Worm (Caenorhabditis elegans) whole organism, midembryonic: Measurements from ENCODE around the gene ZK673.2.
"Not testable (repeated sequence)": the region's sequence is repeated elsewhere in the genome, so short reads cannot be mapped to it uniquely, and the experiment has no call there.

Experiments
- T22C8.4 ChIP-seq: fragments of 200-800 bp; sonication (Bioruptor generic); IDR thresholded peaks from 2 replicates; pipeline ENCODE4 v1.3.6; 2022; ENCODE audit warnings: missing genetic modification characterization, missing compliant biosample characterization
- cog-1 ChIP-seq: sonication (generic microtip); optimal IDR thresholded peaks from 2 replicates; lab custom pipeline; 2016; ENCODE audit warnings: missing genetic modification characterization, missing compliant biosample characterization
- flt-1 ChIP-seq: fragments of 200-800 bp; sonication (Bioruptor generic); IDR thresholded peaks from 2 replicates; pipeline ENCODE4 v1.3.6; 2022; ENCODE audit warnings: missing genetic modification characterization, missing compliant biosample characterization
- klf-2 ChIP-seq: fragments of 200-800 bp; sonication (Bioruptor generic); conservative IDR thresholded peaks from 2 replicates; pipeline ENCODE4 v1.3.6; 2022; ENCODE audit warnings: missing genetic modification reagents, missing genetic modification characterization, missing compliant biosample characterization
- med-1 ChIP-seq: sonication (generic microtip); optimal IDR thresholded peaks from 2 replicates; lab custom pipeline; 2017; ENCODE audit warnings: missing genetic modification characterization, mild to moderate bottlenecking, missing compliant biosample characterization, antibody characterized with exemption, missing genetic modification reagents; ENCODE audit not compliant: insufficient read depth
- ref-1 ChIP-seq: fragments of 200-800 bp; sonication (Bioruptor generic); conservative IDR thresholded peaks from 2 replicates; pipeline ENCODE4 v1.3.6; 2022; ENCODE audit warnings: missing genetic modification reagents, missing genetic modification characterization, missing compliant biosample characterization
- tab-1 ChIP-seq: fragments of 200-800 bp; sonication (Bioruptor generic); IDR thresholded peaks from 2 replicates; pipeline ENCODE4 v1.3.6; 2022; ENCODE audit warnings: missing genetic modification characterization, missing compliant biosample characterization
- ztf-23 ChIP-seq: fragments of 200-800 bp; sonication (Bioruptor generic); IDR thresholded peaks from 2 replicates; pipeline ENCODE4 v1.3.6; 2022; ENCODE audit warnings: missing genetic modification reagents, missing genetic modification characterization, missing compliant biosample characterization
- ztf-29 ChIP-seq: fragments of 200-800 bp; sonication (Bioruptor generic); IDR thresholded peaks from 2 replicates; pipeline ENCODE4 v1.3.6; 2022; ENCODE audit warnings: missing genetic modification reagents, missing genetic modification characterization, missing compliant biosample characterization

The ZK673.2 gene

ce11 chrII:10481824-10482556 is 33.9 kb downstream of the ZK673.2 start, which contains the start of the genes clec-60 and ZK666.11:
Gene clec-60 (minus strand): TSS chrII:10481874.
Gene ZK666.11 (plus strand): TSS chrII:10482522.
- TF ChIP-seq flt-1 (GFP tag; lab: Robert Waterston, UW) (no peak), med-1 (GFP tag; lab: Kevin White, UChicago) (no peak), tab-1 (GFP tag; lab: Robert Waterston, UW) (no peak), ztf-29 (GFP tag; lab: Robert Waterston, UW) (no peak), cog-1 (no peak), ref-1 (GFP tag; lab: Robert Waterston, UW) (no peak), ztf-23 (GFP tag; lab: Robert Waterston, UW) (no peak), T22C8.4 (GFP tag; lab: Robert Waterston, UW) (no peak), klf-2 (no peak)

DNA sequence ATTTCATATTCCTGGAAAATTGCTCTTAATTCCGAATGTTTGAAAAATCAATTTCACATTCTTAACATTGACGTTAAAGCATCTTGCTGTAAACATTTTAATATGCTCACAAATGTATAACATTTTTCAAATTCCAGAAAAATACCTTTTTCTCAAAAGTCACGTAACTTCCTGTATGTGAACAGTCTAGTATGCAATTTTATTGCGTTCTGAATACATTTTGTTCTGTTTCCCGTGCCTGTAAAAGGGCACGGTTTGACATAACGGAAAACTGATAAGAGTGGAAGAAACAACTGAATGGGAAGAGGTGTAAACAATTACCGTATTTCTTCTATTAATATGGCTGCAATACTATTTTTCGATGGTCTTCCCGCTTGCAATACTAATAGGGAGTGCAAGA is 34.8 kb downstream of the ZK673.2 start:
- TF ChIP-seq tab-1 (GFP tag; lab: Robert Waterston, UW) (no peak), med-1 (GFP tag; lab: Kevin White, UChicago) (no peak), ref-1 (GFP tag; lab: Robert Waterston, UW) (no peak), T22C8.4 (GFP tag; lab: Robert Waterston, UW) (no peak), flt-1 (GFP tag; lab: Robert Waterston, UW) (no peak), ztf-29 (GFP tag; lab: Robert Waterston, UW) (no peak), klf-2 (no peak)

DNA sequence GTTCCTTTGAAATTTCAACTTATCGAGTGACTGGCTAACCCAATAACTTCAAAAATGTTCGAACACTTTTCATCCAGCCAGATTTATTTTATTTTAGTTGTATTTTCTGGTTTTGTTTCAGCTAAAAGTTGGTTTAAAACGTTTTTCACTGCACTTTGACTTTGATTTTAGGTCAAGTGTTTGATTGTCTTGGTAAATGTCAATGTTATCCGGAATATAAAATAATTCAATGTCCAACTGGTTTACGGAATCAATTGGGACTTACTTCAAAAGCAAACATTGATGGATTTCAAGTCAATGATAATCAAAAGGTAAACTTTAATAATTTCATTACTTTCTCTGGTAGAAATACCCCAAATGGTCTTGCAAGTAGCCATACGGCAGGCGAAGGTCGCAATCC is 35.8 kb downstream of the ZK673.2 start:
- TF ChIP-seq ztf-23 (GFP tag; lab: Robert Waterston, UW) (no peak), T22C8.4 (GFP tag; lab: Robert Waterston, UW) (no peak), klf-2 (no peak), flt-1 (GFP tag; lab: Robert Waterston, UW) (no peak)

DNA sequence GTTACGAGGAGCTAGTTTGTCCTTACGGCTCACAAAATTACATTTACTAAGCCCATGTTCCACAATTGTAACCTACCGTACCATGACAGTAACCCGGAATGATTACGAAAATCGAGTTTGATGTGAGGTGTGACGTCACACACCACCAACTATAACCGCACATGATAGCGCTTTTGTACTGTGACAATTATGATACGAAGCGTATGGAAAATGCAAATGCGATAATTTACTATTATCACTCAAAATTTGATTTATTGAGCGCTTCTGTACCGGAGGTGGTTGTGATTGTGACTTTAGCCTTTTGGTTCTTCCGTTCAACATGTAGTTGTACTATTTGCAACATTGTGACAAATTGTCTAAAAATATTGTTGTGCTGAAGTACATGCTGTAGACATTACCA is 37.6 kb downstream of the ZK673.2 start:
- TF ChIP-seq ztf-29 (GFP tag; lab: Robert Waterston, UW): no peak
- TF ChIP-seq T22C8.4 (GFP tag; lab: Robert Waterston, UW): no peak
- no peak for TF ChIP-seq med-1 (GFP tag; lab: Kevin White, UChicago)
- no peak for TF ChIP-seq flt-1 (GFP tag; lab: Robert Waterston, UW)
- no peak for TF ChIP-seq ref-1 (GFP tag; lab: Robert Waterston, UW)
- TF ChIP-seq cog-1: no peak
- no peak for TF ChIP-seq ztf-23 (GFP tag; lab: Robert Waterston, UW)
- no peak for TF ChIP-seq klf-2
- no peak for TF ChIP-seq tab-1 (GFP tag; lab: Robert Waterston, UW)

- no peak for TF ChIP-seq T22C8.4 (GFP tag; lab: Robert Waterston, UW)
- TF ChIP-seq klf-2: no peak
- no peak for TF ChIP-seq cog-1
Measured at ce11 chrII:10486738-10487137, 38.7 kb downstream of the ZK673.2 start, which contains the start of gene ZK666.15. Gene ZK666.15 (plus strand): TSS chrII:10487038.

DNA sequence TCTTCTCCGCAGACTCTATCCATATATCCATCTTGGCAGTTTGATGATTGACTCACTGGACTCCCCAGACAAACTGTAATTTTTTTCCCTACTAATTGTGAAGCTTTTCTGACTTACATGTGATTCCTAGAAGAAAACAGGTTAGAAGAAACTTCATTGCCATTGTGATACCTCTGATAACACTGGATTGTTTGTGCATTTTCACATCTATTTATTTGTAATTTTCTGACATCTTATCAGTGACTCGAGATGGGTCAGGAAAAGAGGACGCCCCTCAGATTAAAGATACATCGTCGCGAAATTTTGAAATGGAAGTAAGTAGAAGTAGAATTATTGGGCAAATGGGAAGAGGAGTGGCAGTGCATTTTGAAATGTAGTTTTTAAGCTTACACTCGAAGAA is 42.3 kb downstream of the ZK673.2 start, which contains the start of gene clec-61:
Gene clec-61 (minus strand): TSS at position 209 of the 400 bp plus-strand sequence.
- TF ChIP-seq ztf-23 (GFP tag; lab: Robert Waterston, UW): no peak
- TF ChIP-seq cog-1: no peak
- no peak for TF ChIP-seq flt-1 (GFP tag; lab: Robert Waterston, UW)
- no peak for TF ChIP-seq ztf-29 (GFP tag; lab: Robert Waterston, UW)

ce11 chrII:10493034-10493433 is 45.0 kb downstream of the ZK673.2 start, which contains the start of gene ZK666.8:
Gene ZK666.8 (minus strand): TSS chrII:10493134.
- not testable (repeated sequence) for TF ChIP-seq klf-2; flt-1 (GFP tag; lab: Robert Waterston, UW); ztf-29 (GFP tag; lab: Robert Waterston, UW)

DNA sequence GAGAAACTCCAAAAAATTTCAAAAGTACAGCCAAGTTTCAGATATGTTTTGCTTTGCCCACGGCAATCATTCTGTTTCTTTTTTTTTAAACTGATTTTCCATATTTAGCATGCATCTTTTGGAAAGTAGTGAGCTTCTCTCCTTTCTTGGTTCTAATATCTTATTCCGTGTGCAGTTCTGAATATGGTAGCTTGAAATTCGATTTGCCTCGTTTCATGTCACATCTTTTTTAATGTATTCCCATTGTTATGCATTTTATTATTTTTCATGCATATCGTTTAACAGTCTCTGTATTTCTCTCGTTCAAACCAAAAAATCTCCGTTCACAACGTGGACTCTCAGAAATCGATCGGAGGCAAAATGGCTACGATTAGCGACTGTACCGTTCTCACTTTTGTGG is 46.4 kb downstream of the ZK673.2 start, which contains the start of gene ZK666.14:
Gene ZK666.14 (plus strand): TSS at position 301 of the 400 bp plus-strand sequence.
- TF ChIP-seq tab-1 (GFP tag; lab: Robert Waterston, UW) (no peak), cog-1 (no peak), klf-2 (no peak), ztf-29 (GFP tag; lab: Robert Waterston, UW) (no peak)

DNA sequence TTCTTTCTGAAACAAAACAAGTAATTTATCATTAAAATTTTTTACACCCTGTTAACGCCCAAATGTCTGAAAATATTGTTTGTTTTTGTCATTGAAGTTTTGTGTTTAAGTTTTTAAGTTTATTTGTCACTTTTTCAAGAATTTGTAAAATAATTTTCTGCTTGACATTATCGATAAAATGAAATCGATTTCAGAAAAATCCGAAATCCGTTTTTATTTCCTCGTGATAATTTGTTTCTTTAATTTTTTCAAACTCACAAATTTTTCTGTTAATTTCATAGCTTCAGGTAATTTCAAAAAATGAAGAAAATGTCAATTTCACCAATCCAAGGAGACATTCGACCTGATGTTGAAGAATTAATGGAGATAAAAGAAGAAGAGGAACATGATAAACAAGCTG is 47.8 kb downstream of the ZK673.2 start, which contains the start of gene ZK666.12:
Gene ZK666.12 (plus strand): TSS at position 301 of the 400 bp plus-strand sequence.
- no peak for TF ChIP-seq T22C8.4 (GFP tag; lab: Robert Waterston, UW)
- TF ChIP-seq klf-2: no peak
- TF ChIP-seq ztf-23 (GFP tag; lab: Robert Waterston, UW): no peak
- TF ChIP-seq med-1 (GFP tag; lab: Kevin White, UChicago): no peak
- no peak for TF ChIP-seq flt-1 (GFP tag; lab: Robert Waterston, UW)
- no peak for TF ChIP-seq tab-1 (GFP tag; lab: Robert Waterston, UW)
- no peak for TF ChIP-seq ref-1 (GFP tag; lab: Robert Waterston, UW)
- no peak for TF ChIP-seq ztf-29 (GFP tag; lab: Robert Waterston, UW)
- TF ChIP-seq cog-1: no peak
